Fruit fly (Drosophila melanogaster): ENCODE data around the gene CG31689.

The CG31689 gene

dm6 chr2L:2734215-2734614 lies 8.7 kb downstream of the CG31689 start (continued):
- peak; percentile 18 to 62 for TF ChIP-seq Hr51 (GFP tag; optimal IDR thresholded peaks at IDR 0.05)
- TF ChIP-seq CG31224 (GFP tag; IDR thresholded peaks at IDR 0.05): peak; percentile 21; the same call in 1 of the 2 replicates
- TF ChIP-seq CG7839 (tag; optimal IDR thresholded peaks at IDR 0.05): peak; percentile 68
- TF ChIP-seq CG13894 (tag; optimal IDR thresholded peaks at IDR 0.05): no peak
- no peak for TF ChIP-seq gfzf (GFP tag; optimal IDR thresholded peaks at IDR 0.05)
- TF ChIP-seq fd3F (GFP tag; optimal IDR thresholded peaks at IDR 0.05): peak; percentile 45
- no peak for TF ChIP-seq sqz (GFP tag; optimal IDR thresholded peaks at IDR 0.05)
- no peak for TF ChIP-seq pan (optimal IDR thresholded peaks at IDR 0.05)
- peak in 1 of 2 experiments; percentile 23 for TF ChIP-seq pan (GFP tag; optimal IDR thresholded peaks at IDR 0.05 in 1 of 2, IDR thresholded peaks at IDR 0.05 in 1 of 2)
- no peak for TF ChIP-seq Camta (GFP tag; optimal IDR thresholded peaks at IDR 0.05)
- no peak for TF ChIP-seq CG16863 (GFP tag; optimal IDR thresholded peaks at IDR 0.05)
- TF ChIP-seq CG30403 (GFP tag; optimal IDR thresholded peaks at IDR 0.05): peak; percentile 58
- peak; percentile 85 for TF ChIP-seq CG3281 (GFP tag; optimal IDR thresholded peaks at IDR 0.05)
- TF ChIP-seq MESR4 (GFP tag; optimal IDR thresholded peaks at IDR 0.05): no peak
- peak; percentile 74 for TF ChIP-seq lab (GFP tag; optimal IDR thresholded peaks at IDR 0.05)
- TF ChIP-seq E2f2 (GFP tag; IDR thresholded peaks at IDR 0.05): peak; percentile 28; the same call in 1 of the 2 replicates
- no peak for TF ChIP-seq CG2129 (GFP tag; IDR thresholded peaks at IDR 0.05; ENCODE audit: partially characterized antibody)
- TF ChIP-seq Mrtf (GFP tag; IDR thresholded peaks at IDR 0.05): 0 out of 3 replicates have a peak, but pooled peaks have one; percentile 22
- no peak for TF ChIP-seq dan (GFP tag; IDR thresholded peaks at IDR 0.05)
- peak; percentile 22; the same call in 2 of the 3 replicates for TF ChIP-seq tgo (GFP tag; IDR thresholded peaks at IDR 0.05)
- TF ChIP-seq Hsf (GFP tag; optimal IDR thresholded peaks at IDR 0.05): peak; percentile 24
- no peak for TF ChIP-seq az2 (GFP tag; optimal IDR thresholded peaks at IDR 0.05)
- TF ChIP-seq nmo (GFP tag; optimal IDR thresholded peaks at IDR 0.05): peak; percentile 33
- no peak for TF ChIP-seq gt (GFP tag; IDR thresholded peaks at IDR 0.05)
- no peak for TF ChIP-seq ac (GFP tag; optimal IDR thresholded peaks at IDR 0.05)
- TF ChIP-seq fu2 (GFP tag; optimal IDR thresholded peaks at IDR 0.05): peak; percentile 42
- no peak for TF ChIP-seq CTCF (GFP tag; optimal IDR thresholded peaks at IDR 0.05)
- TF ChIP-seq aop (GFP tag; IDR thresholded peaks at IDR 0.05): no peak
- TF ChIP-seq wek (GFP tag; optimal IDR thresholded peaks at IDR 0.05): no peak
- peak; percentile 89 for TF ChIP-seq grau (tag; optimal IDR thresholded peaks at IDR 0.05)
- TF ChIP-seq Abd-B (GFP tag; optimal IDR thresholded peaks at IDR 0.05): peak; percentile 41
- peak; percentile 43 to 57 for TF ChIP-seq dpn (GFP tag; optimal IDR thresholded peaks at IDR 0.05)
- no peak for TF ChIP-seq otp (GFP tag; IDR thresholded peaks at IDR 0.05)
- TF ChIP-seq NfI (GFP tag; optimal IDR thresholded peaks at IDR 0.05): peak; percentile 49
- peak; percentile 24 for TF ChIP-seq vfl (GFP tag; optimal IDR thresholded peaks at IDR 0.05)
- peak; percentile 17 for TF ChIP-seq D19A (tag; optimal IDR thresholded peaks at IDR 0.05)
- TF ChIP-seq CG16813 (GFP tag; IDR thresholded peaks at IDR 0.05; ENCODE audit: partially characterized antibody): no peak
- no peak for TF ChIP-seq gcm (GFP tag; optimal IDR thresholded peaks at IDR 0.05)
- TF ChIP-seq CG17912 (GFP tag; optimal IDR thresholded peaks at IDR 0.05): no peak
- TF ChIP-seq sima (GFP tag; optimal IDR thresholded peaks at IDR 0.05): no peak
- TF ChIP-seq prd (optimal IDR thresholded peaks at IDR 0.05): no peak
- peak; percentile 22; the same call in 1 of the 3 replicates for TF ChIP-seq prd (GFP tag; IDR thresholded peaks at IDR 0.05)
- TF ChIP-seq NK7.1 (GFP tag; optimal IDR thresholded peaks at IDR 0.05): peak; percentile 12
- TF ChIP-seq CG8089 (GFP tag; optimal IDR thresholded peaks at IDR 0.05): no peak
- no peak for TF ChIP-seq Hmx (GFP tag; optimal IDR thresholded peaks at IDR 0.05)
- no peak for TF ChIP-seq repo (GFP tag; optimal IDR thresholded peaks at IDR 0.05)
- peak; percentile 1 for TF ChIP-seq shn (GFP tag; optimal IDR thresholded peaks at IDR 0.05)
- TF ChIP-seq crc (GFP tag; optimal IDR thresholded peaks at IDR 0.05): peak; percentile 26
- no peak for TF ChIP-seq chm (GFP tag; IDR thresholded peaks at IDR 0.05)
- TF ChIP-seq H15 (GFP tag; IDR thresholded peaks at IDR 0.05): no peak
- no peak for TF ChIP-seq abd-A (tag; optimal IDR thresholded peaks at IDR 0.05)
- no peak for TF ChIP-seq Side (GFP tag; optimal IDR thresholded peaks at IDR 0.05)

All from whole organism, embryonic.